Fruit fly (Drosophila melanogaster) whole organism, pupa: ENCODE results near the gene CG18731.

Source experiments
- CG10348 ChIP-seq: fragments of 200-800 bp; sonication (Bioruptor generic); IDR thresholded peaks from 2 replicates; pipeline ENCODE4 v1.3.6; 2022; ENCODE audit warnings: missing biosample characterization, missing genetic modification characterization
- CG12605 ChIP-seq: fragments of 200-800 bp; sonication (Bioruptor generic); IDR thresholded peaks from 2 replicates; pipeline ENCODE4 v1.3.6; 2022; ENCODE audit warnings: missing biosample characterization, missing genetic modification characterization
- CG13204 ChIP-seq: fragments of 200-800 bp; sonication (Bioruptor generic); optimal IDR thresholded peaks from 2 replicates; lab custom pipeline; 2018; ENCODE audit warnings: missing biosample characterization, mild to moderate bottlenecking, missing genetic modification characterization, moderate library complexity
- CG14655 ChIP-seq: fragments of 200-800 bp; sonication (Bioruptor generic); optimal IDR thresholded peaks from 3 replicates; lab custom pipeline; 2017; ENCODE audit warnings: mild to moderate bottlenecking, missing biosample characterization, missing genetic modification reagents, missing genetic modification characterization
- CG15710 ChIP-seq: fragments of 200-800 bp; sonication (Bioruptor generic); optimal IDR thresholded peaks from 2 replicates; lab custom pipeline; 2018; ENCODE audit warnings: missing biosample characterization, mild to moderate bottlenecking, missing genetic modification characterization, moderate library complexity
- CG17806 ChIP-seq: fragments of 200-800 bp; sonication (Bioruptor generic); optimal IDR thresholded peaks from 2 replicates; lab custom pipeline; 2018; ENCODE audit warnings: missing biosample characterization, mild to moderate bottlenecking, missing genetic modification characterization, moderate library complexity
- CG32121 ChIP-seq: fragments of 200-800 bp; sonication (Bioruptor generic); IDR thresholded peaks from 2 replicates; pipeline ENCODE4 v1.3.6; 2022; ENCODE audit warnings: missing biosample characterization, missing genetic modification characterization
- CG34367 ChIP-seq: fragments of 200-800 bp; sonication (Bioruptor generic); optimal IDR thresholded peaks from 2 replicates; lab custom pipeline; 2018; ENCODE audit warnings: missing biosample characterization, mild to moderate bottlenecking, missing genetic modification characterization
- CG4496 ChIP-seq: fragments of 200-800 bp; sonication (Bioruptor generic); IDR thresholded peaks from 3 replicates; pipeline ENCODE4 v1.3.6; 2022; ENCODE audit warnings: missing biosample characterization, missing genetic modification characterization
- CG8159 ChIP-seq: fragments of 200-800 bp; sonication (Bioruptor generic); optimal IDR thresholded peaks from 3 replicates; lab custom pipeline; 2018; ENCODE audit warnings: missing biosample characterization, mild to moderate bottlenecking, missing genetic modification characterization, moderate library complexity
- CG8301 ChIP-seq: fragments of 200-800 bp; sonication (Bioruptor generic); optimal IDR thresholded peaks from 2 replicates; lab custom pipeline; 2018; ENCODE audit warnings: missing biosample characterization, mild to moderate bottlenecking, missing genetic modification characterization
- CG9948 ChIP-seq: fragments of 200-800 bp; sonication (Bioruptor generic); optimal IDR thresholded peaks from 2 replicates; lab custom pipeline; 2018; ENCODE audit warnings: missing biosample characterization, mild to moderate bottlenecking, missing genetic modification characterization, moderate library complexity
- D1 ChIP-seq: fragments of 200-800 bp; sonication (Bioruptor generic); optimal IDR thresholded peaks from 2 replicates; lab custom pipeline; 2018; ENCODE audit warnings: missing biosample characterization, mild to moderate bottlenecking, missing genetic modification characterization, moderate library complexity
- EcR ChIP-seq: fragments of 200-800 bp; sonication (Bioruptor generic); optimal IDR thresholded peaks from 3 replicates; lab custom pipeline; 2019; ENCODE audit warnings: missing biosample characterization, missing genetic modification characterization, mild to moderate bottlenecking, moderate library complexity, missing genetic modification reagents
- Ets98B ChIP-seq: fragments of 200-800 bp; sonication (Bioruptor generic); IDR thresholded peaks from 2 replicates; pipeline ENCODE4 v1.3.6; 2022; ENCODE audit warnings: missing biosample characterization, missing genetic modification characterization
- Pif1A ChIP-seq: fragments of 200-800 bp; sonication (Bioruptor generic); optimal IDR thresholded peaks from 3 replicates; lab custom pipeline; 2016; ENCODE audit warnings: missing biosample characterization, missing genetic modification characterization
- Pif1B ChIP-seq: fragments of 200-800 bp; sonication (Bioruptor generic); optimal IDR thresholded peaks from 3 replicates; lab custom pipeline; 2016; ENCODE audit warnings: missing biosample characterization, missing genetic modification characterization
- Snoo ChIP-seq: fragments of 200-800 bp; sonication (Bioruptor generic); optimal IDR thresholded peaks from 3 replicates; lab custom pipeline; 2017; ENCODE audit warnings: missing biosample characterization, mild to moderate bottlenecking, missing genetic modification characterization, inconsistent platforms
- fd96Ca ChIP-seq: fragments of 200-800 bp; sonication (Bioruptor generic); IDR thresholded peaks from 3 replicates; pipeline ENCODE4 v1.3.6; 2022; ENCODE audit warnings: missing biosample characterization, missing genetic modification characterization
- gl ChIP-seq: fragments of 200-800 bp; sonication (Bioruptor generic); optimal IDR thresholded peaks from 2 replicates; lab custom pipeline; 2018; ENCODE audit warnings: missing biosample characterization, mild to moderate bottlenecking, missing genetic modification characterization
- rn ChIP-seq: fragments of 200-800 bp; sonication (Bioruptor generic); IDR thresholded peaks from 2 replicates; pipeline ENCODE4 v1.3.6; 2022; ENCODE audit warnings: missing biosample characterization, missing genetic modification characterization

CG18731 gene

dm6 chr3R:29745056-29745455 lies 20.2 kb downstream of the CG18731 start, which contains the start of the genes Wdr24 and IntS11:
TSS of gene Wdr24 (minus strand) at chr3R:29745092.
TSS of gene IntS11 (plus strand) at chr3R:29745337.
- TF ChIP-seq CG9948 (peak; percentile 92), Pif1A (GFP tag; lab: Kevin White, UChicago) (no peak), D1 (tag; lab: Kevin White, UChicago) (no peak), CG13204 (GFP tag; lab: Kevin White, UChicago) (no peak), fd96Ca (peak; percentile 98), CG12605 (GFP tag; lab: Robert Waterston, UW) (peak; percentile 97), CG32121 (GFP tag; lab: Robert Waterston, UW) (peak; percentile 98), CG10348 (GFP tag; lab: Robert Waterston, UW) (peak; percentile 99), gl (tag; lab: Kevin White, UChicago) (peak; percentile 83), Ets98B (peak; percentile 98), Pif1B (GFP tag; lab: Kevin White, UChicago) (no peak), CG8301 (tag; lab: Kevin White, UChicago) (peak; percentile 96), Snoo (tag; lab: Kevin White, UChicago) (peak; percentile 95), CG17806 (tag; lab: Kevin White, UChicago) (peak; percentile 96), CG15710 (tag; lab: Kevin White, UChicago) (peak; percentile 98), CG8159 (peak; percentile 94), EcR (GFP tag; lab: Kevin White, UChicago) (peak; percentile 7), CG4496 (GFP tag; lab: Robert Waterston, UW) (peak; percentile 99), rn (GFP tag; lab: Robert Waterston, UW) (peak; percentile 98), CG34367 (tag; lab: Kevin White, UChicago) (peak; percentile 94), CG14655 (GFP tag; lab: Kevin White, UChicago) (no peak)

DNA sequence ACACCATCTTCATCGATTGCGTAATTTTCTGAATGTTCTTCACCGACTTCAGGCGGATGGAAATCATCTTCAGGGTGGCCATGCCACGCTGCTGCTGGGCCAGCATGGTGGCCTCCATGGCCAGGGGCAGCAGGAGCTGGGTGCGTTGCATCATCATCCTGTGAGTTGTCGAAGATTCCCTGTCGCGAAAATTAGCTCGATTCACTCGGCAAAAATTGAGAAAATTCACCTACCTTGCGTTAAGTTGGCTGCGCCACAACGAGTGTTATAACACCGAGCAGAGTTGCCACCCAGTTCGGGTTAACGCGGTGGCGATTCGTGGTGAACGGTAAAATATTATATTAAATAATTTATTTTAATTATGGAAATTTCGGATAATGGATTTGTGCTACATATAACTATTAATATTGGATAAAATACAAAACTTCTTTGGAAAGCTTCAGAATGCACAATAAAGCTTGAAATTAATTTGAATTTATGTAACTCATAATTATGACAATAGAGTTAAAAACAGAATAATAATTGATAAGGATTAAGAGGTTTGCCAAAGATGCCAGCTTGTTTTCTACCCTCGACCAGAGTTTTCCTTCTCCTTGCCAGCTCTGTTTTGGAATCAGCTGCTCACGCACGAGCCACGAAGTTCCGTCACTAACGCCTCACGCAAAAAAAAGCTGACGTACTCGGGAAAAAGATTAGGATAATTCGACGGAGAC lies 23.9 kb downstream of the CG18731 start, which contains the start of the genes ATPsyngamma and yata:
Gene ATPsyngamma (minus strand): TSS at position 573 of the 713 bp plus-strand sequence.
Gene yata (plus strand): TSS at position 629 of the 713 bp plus-strand sequence.
- TF ChIP-seq CG8159 (no peak), CG32121 (GFP tag; lab: Robert Waterston, UW) (no peak), rn (GFP tag; lab: Robert Waterston, UW) (no peak), D1 (tag; lab: Kevin White, UChicago) (no peak), Snoo (tag; lab: Kevin White, UChicago) (peak; percentile 39), CG15710 (tag; lab: Kevin White, UChicago) (peak; percentile 45), gl (tag; lab: Kevin White, UChicago) (no peak), EcR (GFP tag; lab: Kevin White, UChicago) (no peak), CG4496 (GFP tag; lab: Robert Waterston, UW) (0 out of 3 replicates have a peak, but pooled peaks have one; percentile 27), CG10348 (GFP tag; lab: Robert Waterston, UW) (no peak)

DNA sequence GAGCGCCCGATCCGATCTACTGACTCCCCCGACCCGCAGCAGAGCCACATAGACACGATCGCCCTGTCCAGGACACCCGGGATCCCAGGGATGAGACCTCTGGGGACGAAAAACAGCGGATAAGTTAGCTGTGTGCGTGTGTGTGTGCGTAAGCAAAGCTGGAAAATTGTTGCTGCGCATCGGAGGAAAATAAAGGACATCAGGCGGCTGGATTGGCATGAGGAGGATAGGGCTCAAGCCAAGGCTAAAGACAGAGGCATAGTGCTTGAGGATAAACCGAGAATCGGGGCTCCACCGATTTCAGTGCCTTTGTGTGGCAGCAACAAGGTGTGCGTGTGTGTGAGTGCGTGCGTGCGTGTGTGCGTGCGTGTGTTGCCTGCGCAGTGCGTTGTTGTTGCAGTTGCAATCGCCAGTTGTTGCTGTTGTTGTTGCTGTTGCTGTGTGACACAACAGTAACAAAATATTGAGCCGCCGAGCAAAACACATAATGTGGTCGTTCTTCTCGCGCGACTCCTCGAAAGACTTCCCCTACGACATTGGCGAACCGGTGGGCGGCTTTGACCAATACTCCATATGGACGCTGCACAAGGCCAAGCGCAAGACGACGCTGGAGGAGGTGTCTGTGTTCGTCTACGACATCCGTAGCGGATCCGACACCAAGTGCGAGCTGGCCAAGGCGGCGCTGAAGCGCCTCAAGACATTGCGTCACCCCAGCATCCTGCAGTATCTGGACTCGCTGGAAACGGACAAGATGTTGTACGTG lies 24.7 kb downstream of the CG18731 start:
- TF ChIP-seq gl (tag; lab: Kevin White, UChicago) (no peak), CG17806 (tag; lab: Kevin White, UChicago) (no peak), CG13204 (GFP tag; lab: Kevin White, UChicago) (no peak), Ets98B (no peak), CG8159 (no peak), CG12605 (GFP tag; lab: Robert Waterston, UW) (no peak), Pif1B (GFP tag; lab: Kevin White, UChicago) (no peak)

- peak; percentile 90 for TF ChIP-seq fd96Ca
- peak; percentile 3 for TF ChIP-seq CG15710 (tag; lab: Kevin White, UChicago)
- TF ChIP-seq Pif1A (GFP tag; lab: Kevin White, UChicago) = no peak
- TF ChIP-seq D1 (tag; lab: Kevin White, UChicago) = no peak
- TF ChIP-seq Ets98B = peak; percentile 87
- TF ChIP-seq gl (tag; lab: Kevin White, UChicago) = no peak
- TF ChIP-seq Pif1B (GFP tag; lab: Kevin White, UChicago) = no peak
- TF ChIP-seq CG32121 (GFP tag; lab: Robert Waterston, UW) = peak; percentile 87
- TF ChIP-seq CG13204 (GFP tag; lab: Kevin White, UChicago) = no peak
- TF ChIP-seq CG4496 (GFP tag; lab: Robert Waterston, UW) = peak; percentile 83
- peak; percentile 33; the same call in 1 of the 2 replicates for TF ChIP-seq CG10348 (GFP tag; lab: Robert Waterston, UW)
- TF ChIP-seq CG8301 (tag; lab: Kevin White, UChicago) = no peak
- no peak for TF ChIP-seq CG17806 (tag; lab: Kevin White, UChicago)
- TF ChIP-seq CG14655 (GFP tag; lab: Kevin White, UChicago) = no peak
- TF ChIP-seq Snoo (tag; lab: Kevin White, UChicago) = no peak
- no peak for TF ChIP-seq EcR (GFP tag; lab: Kevin White, UChicago)
- TF ChIP-seq rn (GFP tag; lab: Robert Waterston, UW) = 0 out of 2 replicates have a peak, but pooled peaks have one; percentile 52
- TF ChIP-seq CG34367 (tag; lab: Kevin White, UChicago) = no peak
- peak; percentile 7 for TF ChIP-seq CG9948
- no peak for TF ChIP-seq CG8159
- peak; percentile 40; the same call in 1 of the 2 replicates for TF ChIP-seq CG12605 (GFP tag; lab: Robert Waterston, UW)
Observed at dm6 chr3R:29755248-29755647, 30.4 kb downstream of the CG18731 start.
